Worm (Caenorhabditis elegans) whole organism, late embryonic: Measurements from ENCODE around the gene PDB1.1.

Experiments
- ama-1 ChIP-seq: fragments of 150-350 bp; optimal IDR thresholded peaks from 2 replicates; lab custom pipeline; 2014
- ceh-48 ChIP-seq: sonication (generic microtip); optimal IDR thresholded peaks from 2 replicates; lab custom pipeline; 2016; ENCODE audit warnings: missing genetic modification characterization, inconsistent platforms, missing compliant biosample characterization
- fkh-10 ChIP-seq: fragments of 150-350 bp; optimal IDR thresholded peaks from 2 replicates; lab custom pipeline; 2014; ENCODE audit warnings: missing biosample characterization, missing genetic modification reagents, missing genetic modification characterization
- gmeb-2 ChIP-seq: sonication (generic microtip); optimal IDR thresholded peaks from 2 replicates; lab custom pipeline; 2016; ENCODE audit warnings: missing genetic modification characterization, inconsistent platforms, missing compliant biosample characterization
- hlh-15 ChIP-seq: sonication (generic microtip); optimal IDR thresholded peaks from 2 replicates; lab custom pipeline; 2016; ENCODE audit warnings: missing genetic modification characterization, missing compliant biosample characterization
- lin-11 ChIP-seq: fragments of 200-800 bp; sonication (Bioruptor generic); optimal IDR thresholded peaks from 2 replicates; lab custom pipeline; 2018; ENCODE audit warnings: mild to moderate bottlenecking, missing genetic modification characterization, missing compliant biosample characterization
- nfya-1 ChIP-seq: sonication (generic microtip); optimal IDR thresholded peaks from 2 replicates; lab custom pipeline; 2017; ENCODE audit warnings: missing genetic modification characterization, mild to moderate bottlenecking, missing compliant biosample characterization, antibody characterized with exemption, moderate library complexity
- pha-4 ChIP-seq: fragments of 150-350 bp; optimal IDR thresholded peaks from 2 replicates; lab custom pipeline; 2018; ENCODE audit warnings: missing biosample characterization, missing genetic modification reagents, missing genetic modification characterization
- sox-4 ChIP-seq: sonication (generic microtip); optimal IDR thresholded peaks from 2 replicates; lab custom pipeline; 2017; ENCODE audit warnings: mild to moderate bottlenecking, missing genetic modification characterization, inconsistent platforms, missing compliant biosample characterization
- tbx-2 ChIP-seq: sonication (generic microtip); optimal IDR thresholded peaks from 2 replicates; lab custom pipeline; 2016; ENCODE audit warnings: missing genetic modification characterization, missing compliant biosample characterization
- unc-86 ChIP-seq: sonication (generic microtip); optimal IDR thresholded peaks from 2 replicates; lab custom pipeline; 2016; ENCODE audit warnings: missing genetic modification characterization, missing compliant biosample characterization

- TF ChIP-seq sox-4 (tag; lab: Kevin White, UChicago) (no peak), lin-11 (tag; lab: Kevin White, UChicago) (no peak), pha-4 (tag; lab: Kevin White, UChicago) (no peak), hlh-15 (tag; lab: Kevin White, UChicago) (no peak), gmeb-2 (tag; lab: Kevin White, UChicago) (no peak), ama-1 (lab: Kevin White, UChicago) (no peak), ceh-48 (tag; lab: Kevin White, UChicago) (no peak), nfya-1 (tag; lab: Kevin White, UChicago) (no peak), tbx-2 (tag; lab: Kevin White, UChicago) (no peak), unc-86 (tag; lab: Kevin White, UChicago) (no peak), fkh-10 (GFP tag; lab: Kevin White, UChicago) (no peak)
Measured at ce11 chrX:7553331-7553730, 5.6 kb downstream of the PDB1.1 start.
